Worm (Caenorhabditis elegans): ENCODE measurements around the gene srh-104.

ce11 chrV:16214505-16214904 lies 29.5 kb downstream of the srh-104 start, which contains the start of gene F11A5.9:
- TF ChIP-seq scrt-1 (GFP tag; IDR thresholded peaks at IDR 0.05), result no peak
- TF ChIP-seq ama-1 (optimal IDR thresholded peaks at IDR 0.05), result no peak
- TF ChIP-seq hmg-4 (GFP tag; optimal IDR thresholded peaks at IDR 0.05), result no peak
- no peak for TF ChIP-seq hmbx-1 (tag; optimal IDR thresholded peaks at IDR 0.05)
- no peak for TF ChIP-seq flt-1 (GFP tag; IDR thresholded peaks at IDR 0.05)
- TF ChIP-seq ceh-36 (tag; optimal IDR thresholded peaks at IDR 0.05), result no peak
- TF ChIP-seq ets-7 (tag; optimal IDR thresholded peaks at IDR 0.05), result no peak
- no peak for TF ChIP-seq tra-4 (tag; optimal IDR thresholded peaks at IDR 0.05)
- TF ChIP-seq ceh-13 (GFP tag; optimal IDR thresholded peaks at IDR 0.05), result no peak
- TF ChIP-seq tbx-11 (GFP tag; IDR thresholded peaks at IDR 0.05), result no peak
- no peak for TF ChIP-seq aly-1 (tag; optimal IDR thresholded peaks at IDR 0.05)
- no peak for TF ChIP-seq sea-1 (GFP tag; conservative IDR thresholded peaks at IDR 0.05)
- TF ChIP-seq hnd-1 (tag; optimal IDR thresholded peaks at IDR 0.05), result no peak
- TF ChIP-seq pes-1 (GFP tag; IDR thresholded peaks at IDR 0.05), result no peak

Measured in whole organism, early embryonic.